Fruit fly (Drosophila melanogaster): ENCODE data around the gene CG7065.

Gene CG7065

dm6 chrX:9132589-9133237 lies 9.6 kb upstream of the CG7065 start:
- no peak for TF ChIP-seq CG8159 (tag; optimal IDR thresholded peaks at IDR 0.05)
- TF ChIP-seq Pif1A (GFP tag; optimal IDR thresholded peaks at IDR 0.05) = no peak
- TF ChIP-seq CG32121 (GFP tag; IDR thresholded peaks at IDR 0.05) = no peak
- no peak for TF ChIP-seq fd96Ca (GFP tag; IDR thresholded peaks at IDR 0.05)
- no peak for TF ChIP-seq CG8301 (tag; optimal IDR thresholded peaks at IDR 0.05)
- no peak for TF ChIP-seq CG9948 (tag; optimal IDR thresholded peaks at IDR 0.05)
- TF ChIP-seq CG13204 (GFP tag; optimal IDR thresholded peaks at IDR 0.05) = no peak
- no peak for TF ChIP-seq CG14655 (GFP tag; optimal IDR thresholded peaks at IDR 0.05)
- TF ChIP-seq Pif1B (GFP tag; optimal IDR thresholded peaks at IDR 0.05) = no peak
- TF ChIP-seq D1 (tag; optimal IDR thresholded peaks at IDR 0.05) = no peak
- TF ChIP-seq CG17806 (tag; optimal IDR thresholded peaks at IDR 0.05) = no peak

- TF ChIP-seq Pif1B (GFP tag; optimal IDR thresholded peaks at IDR 0.05) = no peak
- no peak for TF ChIP-seq CG13204 (GFP tag; optimal IDR thresholded peaks at IDR 0.05)
- TF ChIP-seq CG32121 (GFP tag; IDR thresholded peaks at IDR 0.05) = no peak
- TF ChIP-seq Ets98B (GFP tag; IDR thresholded peaks at IDR 0.05) = no peak
- TF ChIP-seq EcR (GFP tag; optimal IDR thresholded peaks at IDR 0.05) = no peak
- TF ChIP-seq CG4496 (GFP tag; IDR thresholded peaks at IDR 0.05) = no peak
- TF ChIP-seq CG8159 (tag; optimal IDR thresholded peaks at IDR 0.05) = no peak
- TF ChIP-seq CG12605 (GFP tag; IDR thresholded peaks at IDR 0.05) = no peak
- TF ChIP-seq CG8301 (tag; optimal IDR thresholded peaks at IDR 0.05) = no peak
- no peak for TF ChIP-seq CG10348 (GFP tag; IDR thresholded peaks at IDR 0.05)
- no peak for TF ChIP-seq CG34367 (tag; optimal IDR thresholded peaks at IDR 0.05)
- TF ChIP-seq gl (tag; optimal IDR thresholded peaks at IDR 0.05) = no peak
- TF ChIP-seq Pif1A (GFP tag; optimal IDR thresholded peaks at IDR 0.05) = no peak
- TF ChIP-seq rn (GFP tag; IDR thresholded peaks at IDR 0.05) = no peak
- no peak for TF ChIP-seq CG15710 (tag; optimal IDR thresholded peaks at IDR 0.05)
- TF ChIP-seq fd96Ca (GFP tag; IDR thresholded peaks at IDR 0.05) = no peak
- TF ChIP-seq Snoo (tag; optimal IDR thresholded peaks at IDR 0.05) = no peak
- TF ChIP-seq CG14655 (GFP tag; optimal IDR thresholded peaks at IDR 0.05) = no peak
- no peak for TF ChIP-seq CG17806 (tag; optimal IDR thresholded peaks at IDR 0.05)
Observed at dm6 chrX:9133577-9134240, 8.6 kb upstream of the CG7065 start.

dm6 chrX:9134241-9134849 lies 7.9 kb upstream of the CG7065 start:
- peak; percentile 40; the same call in 1 of the 3 replicates for TF ChIP-seq CG4496 (GFP tag; IDR thresholded peaks at IDR 0.05)
- TF ChIP-seq CG13204 (GFP tag; optimal IDR thresholded peaks at IDR 0.05) = peak; percentile 68
- TF ChIP-seq gl (tag; optimal IDR thresholded peaks at IDR 0.05) = peak; percentile 31
- TF ChIP-seq CG15710 (tag; optimal IDR thresholded peaks at IDR 0.05) = no peak
- TF ChIP-seq CG34367 (tag; optimal IDR thresholded peaks at IDR 0.05) = peak; percentile 27
- TF ChIP-seq EcR (GFP tag; optimal IDR thresholded peaks at IDR 0.05) = no peak
- no peak for TF ChIP-seq Pif1A (GFP tag; optimal IDR thresholded peaks at IDR 0.05)
- no peak for TF ChIP-seq Snoo (tag; optimal IDR thresholded peaks at IDR 0.05)
- TF ChIP-seq fd96Ca (GFP tag; IDR thresholded peaks at IDR 0.05) = no peak
- TF ChIP-seq rn (GFP tag; IDR thresholded peaks at IDR 0.05) = no peak
- TF ChIP-seq CG14655 (GFP tag; optimal IDR thresholded peaks at IDR 0.05) = peak; percentile 27
- TF ChIP-seq Ets98B (GFP tag; IDR thresholded peaks at IDR 0.05) = no peak
- TF ChIP-seq CG32121 (GFP tag; IDR thresholded peaks at IDR 0.05) = no peak
- no peak for TF ChIP-seq CG10348 (GFP tag; IDR thresholded peaks at IDR 0.05)
- peak; percentile 67; the same call in 1 of the 2 replicates for TF ChIP-seq CG12605 (GFP tag; IDR thresholded peaks at IDR 0.05)
- no peak for TF ChIP-seq CG17806 (tag; optimal IDR thresholded peaks at IDR 0.05)
- no peak for TF ChIP-seq D1 (tag; optimal IDR thresholded peaks at IDR 0.05)

dm6 chrX:9134922-9135453 lies 7.3 kb upstream of the CG7065 start, which contains the start of gene fend:
fend (minus strand) TSS chrX:9135099.
- TF ChIP-seq CG14655 (GFP tag; optimal IDR thresholded peaks at IDR 0.05) (peak; percentile 49), Ets98B (GFP tag; IDR thresholded peaks at IDR 0.05) (no peak), CG8159 (tag; optimal IDR thresholded peaks at IDR 0.05) (peak; percentile 62), CG15710 (tag; optimal IDR thresholded peaks at IDR 0.05) (peak; percentile 52), CG9948 (tag; optimal IDR thresholded peaks at IDR 0.05) (peak; percentile 2), Snoo (tag; optimal IDR thresholded peaks at IDR 0.05) (peak; percentile 7), EcR (GFP tag; optimal IDR thresholded peaks at IDR 0.05) (no peak), CG4496 (GFP tag; IDR thresholded peaks at IDR 0.05) (no peak), CG32121 (GFP tag; IDR thresholded peaks at IDR 0.05) (0 out of 2 replicates have a peak, but pooled peaks have one; percentile 27), Pif1A (GFP tag; optimal IDR thresholded peaks at IDR 0.05) (no peak), CG34367 (tag; optimal IDR thresholded peaks at IDR 0.05) (peak; percentile 41), CG8301 (tag; optimal IDR thresholded peaks at IDR 0.05) (peak; percentile 43), Pif1B (GFP tag; optimal IDR thresholded peaks at IDR 0.05) (peak; percentile 49), CG13204 (GFP tag; optimal IDR thresholded peaks at IDR 0.05) (no peak), CG10348 (GFP tag; IDR thresholded peaks at IDR 0.05) (no peak), rn (GFP tag; IDR thresholded peaks at IDR 0.05) (no peak)

Data from whole organism, pupa.